Fruit fly (Drosophila melanogaster): ENCODE measurements around the gene Cks85A.

DNA sequence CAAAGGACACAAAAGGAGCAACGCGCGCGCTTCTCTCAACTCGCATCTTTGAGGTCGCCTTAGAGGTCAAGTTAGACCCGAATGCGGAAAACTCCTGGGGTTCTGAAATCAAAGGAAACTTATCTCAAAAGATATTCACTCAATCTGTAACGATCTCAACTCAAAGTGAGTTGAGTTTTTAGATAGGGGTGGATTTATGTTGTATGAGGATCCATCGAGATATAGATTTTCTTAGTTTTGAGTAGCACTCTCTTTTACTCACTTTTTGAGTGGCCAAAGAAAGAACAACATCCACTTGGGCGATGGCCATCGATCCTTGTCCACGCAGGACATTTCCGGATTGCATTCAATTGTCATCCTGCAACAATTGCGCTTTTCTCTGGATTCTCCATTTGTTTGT, 37.6 kb downstream of the Cks85A start:
- TF ChIP-seq D1 (tag; optimal IDR thresholded peaks at IDR 0.05) (no peak), CG17806 (tag; optimal IDR thresholded peaks at IDR 0.05) (no peak), CG32121 (GFP tag; IDR thresholded peaks at IDR 0.05) (no peak), CG8159 (tag; optimal IDR thresholded peaks at IDR 0.05) (no peak), CG34367 (tag; optimal IDR thresholded peaks at IDR 0.05) (no peak), EcR (GFP tag; optimal IDR thresholded peaks at IDR 0.05) (no peak)

Data from whole organism, pupa.